Worm (Caenorhabditis elegans): ENCODE measurements around the gene abt-1.

DNA sequence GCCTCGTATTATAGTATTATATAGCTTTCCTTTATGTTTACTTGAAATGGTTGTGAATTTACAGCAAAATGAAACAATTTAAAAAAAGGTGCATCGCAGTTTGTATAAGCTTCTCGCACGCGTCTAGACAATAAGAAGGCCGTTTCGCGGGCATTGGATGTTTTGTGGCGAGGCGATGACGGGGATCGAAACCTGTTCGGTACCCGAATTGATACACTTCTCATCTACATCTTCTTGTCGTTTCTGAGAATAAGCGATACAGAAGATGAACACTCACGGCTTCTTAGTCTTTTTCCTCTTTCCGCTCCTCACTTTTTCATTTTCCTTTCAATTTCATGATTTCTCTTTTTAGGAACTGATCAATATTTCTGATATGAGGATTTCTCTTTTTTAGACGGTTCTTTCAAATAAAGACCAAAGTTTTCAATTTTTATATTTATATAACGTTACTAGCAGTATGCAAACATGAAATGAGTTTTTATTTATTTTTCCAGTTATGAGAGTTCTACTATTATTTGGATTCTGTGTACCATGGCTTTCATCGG lies 31.0 kb upstream of the abt-1 start, which contains the start of gene F01G10.10:
- TF ChIP-seq him-1 (tag; optimal IDR thresholded peaks at IDR 0.05) = no peak
- no peak for TF ChIP-seq dao-5 (tag; optimal IDR thresholded peaks at IDR 0.05)
- TF ChIP-seq W03F9.2 (tag; optimal IDR thresholded peaks at IDR 0.05) = no peak

All from whole organism, L4/young adult.